Fruit fly (Drosophila melanogaster): Measurements from ENCODE around the gene CG14431.

DNA sequence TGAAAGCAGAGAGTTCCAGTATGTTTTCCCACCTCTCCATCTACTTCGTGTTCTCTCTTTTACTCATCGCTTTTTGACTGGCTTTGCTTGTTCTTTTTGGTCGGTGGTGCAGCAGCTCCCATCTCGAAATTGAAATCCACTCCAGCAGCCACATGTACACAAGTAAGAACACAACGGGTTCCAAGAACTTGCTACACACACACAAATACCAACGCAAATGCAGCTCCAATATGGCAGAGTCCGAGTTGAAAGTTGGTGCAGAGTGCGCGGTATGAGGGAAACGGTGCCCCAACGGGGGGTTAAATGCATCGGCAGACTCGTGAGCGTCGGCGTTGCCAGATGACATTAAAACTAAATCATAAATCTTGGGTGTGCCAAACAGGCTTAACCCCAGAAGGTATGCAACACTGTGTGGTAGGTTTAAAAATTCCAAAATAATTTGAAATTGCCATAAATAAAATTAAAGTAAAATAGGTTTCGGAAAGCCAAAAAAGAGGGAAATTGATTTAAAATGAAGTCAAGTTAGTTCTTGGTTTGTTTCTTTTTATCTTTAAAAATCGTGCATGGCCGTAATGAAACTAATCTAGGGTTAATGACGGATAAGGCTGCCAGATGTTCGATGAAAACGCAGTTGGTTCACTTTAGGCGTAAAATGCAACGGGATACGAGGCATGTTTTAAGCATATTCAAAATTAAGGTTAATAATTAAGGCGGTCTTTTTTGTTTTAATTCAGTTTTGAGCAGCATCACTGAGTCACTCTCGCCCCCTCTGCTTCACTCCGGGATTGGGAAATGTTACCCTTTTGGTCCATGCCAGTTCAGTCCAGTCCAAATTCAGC is 89.8 kb downstream of the CG14431 start:
- TF ChIP-seq pan (optimal IDR thresholded peaks at IDR 0.05) = no peak
- TF ChIP-seq usp (GFP tag; optimal IDR thresholded peaks at IDR 0.05) = no peak
- TF ChIP-seq Myc (optimal IDR thresholded peaks at IDR 0.05) = no peak
- peak; percentile 33 for TF ChIP-seq brk (GFP tag; optimal IDR thresholded peaks at IDR 0.05)
- no peak for TF ChIP-seq Hr78 (GFP tag; optimal IDR thresholded peaks at IDR 0.05)
- peak; percentile 75 for TF ChIP-seq psq (GFP tag; optimal IDR thresholded peaks at IDR 0.05)
- TF ChIP-seq tai (GFP tag; optimal IDR thresholded peaks at IDR 0.05) = no peak
- no peak for TF ChIP-seq Dif (GFP tag; optimal IDR thresholded peaks at IDR 0.05; ENCODE audit: partially characterized antibody)
- peak in 1 of 2 experiments; percentile 74 for TF ChIP-seq foxo (GFP tag; optimal IDR thresholded peaks at IDR 0.05)
- peak; percentile 79 for TF ChIP-seq fru (GFP tag; optimal IDR thresholded peaks at IDR 0.05)
- TF ChIP-seq CrebA (GFP tag; optimal IDR thresholded peaks at IDR 0.05; ENCODE audit: borderline replicate concordance) = no peak
- TF ChIP-seq h (GFP tag; optimal IDR thresholded peaks at IDR 0.05) = peak; percentile 80
- TF ChIP-seq sage (GFP tag; optimal IDR thresholded peaks at IDR 0.05) = no peak
